Fruit fly (Drosophila melanogaster): ENCODE results near the gene CG8419.

CG8419 gene

DNA sequence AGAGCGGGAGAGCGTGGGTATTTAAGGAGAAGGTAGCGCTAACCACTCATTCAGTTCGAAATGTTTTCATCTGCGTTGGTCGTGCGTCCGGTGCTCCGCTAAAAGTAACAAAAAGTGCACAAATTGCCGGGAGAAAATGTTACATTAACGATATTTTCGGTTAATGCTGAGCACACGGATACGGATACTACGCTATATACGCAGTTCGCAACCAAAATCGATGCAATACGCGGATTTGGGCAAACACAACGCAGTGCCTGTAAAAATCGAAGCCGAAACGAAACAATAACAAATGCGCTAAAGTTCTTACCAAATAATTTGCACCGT lies 43.0 kb upstream of the CG8419 start, which contains the start of gene Piezo:
TSS of gene Piezo (plus strand) at position 49 of the 327 bp plus-strand sequence.
- TF ChIP-seq CG5204 (GFP tag; optimal IDR thresholded peaks at IDR 0.05) (no peak), tj (GFP tag; optimal IDR thresholded peaks at IDR 0.05) (peak; percentile 65), kay (GFP tag; ENCODE audit: borderline replicate concordance) (no peak), Crg-1 (GFP tag; optimal IDR thresholded peaks at IDR 0.05) (no peak), bab1 (GFP tag; optimal IDR thresholded peaks at IDR 0.05) (no peak), Mnt (GFP tag; optimal IDR thresholded peaks at IDR 0.05) (peak; percentile 61), CG11617 (GFP tag; optimal IDR thresholded peaks at IDR 0.05) (no peak), cic (GFP tag; optimal IDR thresholded peaks at IDR 0.05) (peak; percentile 5)

DNA sequence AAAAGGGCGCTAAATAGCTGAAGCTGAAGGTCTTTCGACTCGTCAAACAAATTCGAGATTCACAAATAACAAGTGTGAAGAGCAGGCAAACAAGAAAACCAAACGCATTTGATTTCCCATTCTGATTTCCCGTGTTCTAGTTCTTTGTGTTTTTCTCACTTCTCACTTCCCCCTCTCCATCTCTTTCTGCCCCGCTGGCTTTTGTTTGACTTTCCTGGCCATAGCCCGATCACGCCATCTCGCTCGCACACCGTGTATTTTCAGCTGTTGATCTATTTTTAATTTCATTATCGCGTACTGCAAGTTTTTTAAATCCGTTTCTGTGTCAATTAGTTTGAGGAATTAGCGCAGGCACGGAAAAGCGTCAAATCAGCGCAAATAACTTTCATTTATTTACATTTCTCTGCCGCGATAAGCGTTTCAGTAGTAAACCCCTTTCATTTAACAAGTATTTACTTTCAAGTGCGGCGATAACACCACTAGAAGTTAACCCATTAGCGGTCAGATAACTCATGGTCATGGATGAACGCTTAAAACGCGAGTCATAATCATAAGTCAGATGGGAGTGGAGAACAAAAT lies 42.3 kb upstream of the CG8419 start:
- peak; percentile 33 for TF ChIP-seq CG5204 (GFP tag; optimal IDR thresholded peaks at IDR 0.05)
- peak; percentile 51 for TF ChIP-seq CG11617 (GFP tag; optimal IDR thresholded peaks at IDR 0.05)
- TF ChIP-seq ovo (GFP tag; optimal IDR thresholded peaks at IDR 0.05), result no peak
- no peak for TF ChIP-seq kay (GFP tag; ENCODE audit: borderline replicate concordance)
- TF ChIP-seq CG1620 (GFP tag; optimal IDR thresholded peaks at IDR 0.05), result no peak
- peak; percentile 40 for TF ChIP-seq Mnt (GFP tag; optimal IDR thresholded peaks at IDR 0.05)
- TF ChIP-seq CG14711 (tag; optimal IDR thresholded peaks at IDR 0.05), result no peak
- TF ChIP-seq CG33017 (tag; optimal IDR thresholded peaks at IDR 0.05), result peak; percentile 61
- TF ChIP-seq Crg-1 (GFP tag; optimal IDR thresholded peaks at IDR 0.05), result peak; percentile 43
- peak; percentile 34 for TF ChIP-seq Hr96 (GFP tag; optimal IDR thresholded peaks at IDR 0.05)
- TF ChIP-seq pad (GFP tag; optimal IDR thresholded peaks at IDR 0.05), result peak; percentile 25
- TF ChIP-seq CG7045 (GFP tag; optimal IDR thresholded peaks at IDR 0.05), result peak; percentile 70
- TF ChIP-seq tj (GFP tag; optimal IDR thresholded peaks at IDR 0.05), result peak; percentile 58
- peak; percentile 33 for TF ChIP-seq bab1 (GFP tag; optimal IDR thresholded peaks at IDR 0.05)
- TF ChIP-seq CG12768 (GFP tag; optimal IDR thresholded peaks at IDR 0.05), result peak; percentile 78
- TF ChIP-seq toe (GFP tag; optimal IDR thresholded peaks at IDR 0.05), result peak; percentile 43
- no peak for TF ChIP-seq Clk (GFP tag; optimal IDR thresholded peaks at IDR 0.05)
- TF ChIP-seq CG7101 (tag; optimal IDR thresholded peaks at IDR 0.05), result peak; percentile 38
- no peak for TF ChIP-seq cnc (optimal IDR thresholded peaks at IDR 0.05)
- peak; percentile 88 for TF ChIP-seq cic (GFP tag; optimal IDR thresholded peaks at IDR 0.05)

DNA sequence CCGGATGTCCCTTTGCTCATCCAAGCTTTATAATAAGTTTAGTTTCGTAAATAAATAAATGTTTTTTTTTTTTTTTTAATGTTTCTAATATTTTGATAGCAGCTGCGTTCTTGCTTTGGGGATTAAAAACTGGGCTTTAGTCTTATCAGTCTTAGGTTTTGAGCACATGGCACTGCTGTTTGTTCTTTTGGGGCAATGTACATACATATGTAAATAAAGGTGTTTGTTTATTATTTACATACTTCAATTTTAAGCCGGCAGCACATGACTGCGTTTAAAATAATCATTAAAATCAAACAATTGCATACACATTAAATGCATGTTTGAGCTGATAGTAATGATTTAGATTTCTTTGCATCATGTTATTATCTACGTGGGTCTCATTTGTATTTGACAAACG lies 41.8 kb upstream of the CG8419 start:
- TF ChIP-seq cnc (optimal IDR thresholded peaks at IDR 0.05), result no peak
- TF ChIP-seq kay (GFP tag; ENCODE audit: borderline replicate concordance), result peak; percentile 24

DNA sequence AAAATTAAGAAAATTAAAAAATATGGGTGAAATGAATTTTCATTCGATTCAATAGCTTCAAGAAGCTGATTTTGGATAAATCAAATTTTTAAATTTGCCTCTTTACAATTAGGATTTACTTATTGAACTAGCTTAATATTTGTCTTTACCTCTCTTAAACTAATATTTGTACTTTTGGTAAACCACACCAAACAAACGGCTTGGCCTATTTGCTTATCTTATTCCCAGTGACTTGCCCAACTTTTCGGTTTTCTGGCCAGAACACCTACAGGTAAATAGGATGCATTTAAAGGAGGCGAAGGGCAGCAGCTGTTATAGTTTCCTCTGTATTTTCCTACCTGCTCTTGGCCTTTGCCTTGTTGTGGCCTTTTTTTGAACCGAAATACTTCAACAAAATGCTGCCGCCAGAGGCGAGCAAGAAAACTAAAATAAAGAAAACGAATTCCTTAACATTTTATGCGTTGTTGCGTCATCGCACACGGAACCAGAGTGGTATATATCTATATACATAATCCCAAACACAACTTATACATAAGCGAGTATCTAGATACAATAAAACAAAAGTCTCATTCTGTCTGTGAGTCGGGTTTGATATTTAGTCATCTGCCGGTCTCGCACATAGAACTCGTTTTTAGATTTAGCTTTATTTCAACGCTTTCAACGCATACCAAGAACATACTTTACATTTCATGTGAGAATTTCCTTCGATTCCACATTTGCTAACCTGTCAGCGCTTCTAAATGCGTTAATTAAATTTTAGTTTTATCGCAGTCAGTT lies 40.0 kb upstream of the CG8419 start:
- TF ChIP-seq CG12768 (GFP tag; optimal IDR thresholded peaks at IDR 0.05) (no peak), Clk (GFP tag; optimal IDR thresholded peaks at IDR 0.05) (no peak), toe (GFP tag; optimal IDR thresholded peaks at IDR 0.05) (no peak), kay (GFP tag; ENCODE audit: borderline replicate concordance) (peak; percentile 19), pad (GFP tag; optimal IDR thresholded peaks at IDR 0.05) (no peak), Mnt (GFP tag; optimal IDR thresholded peaks at IDR 0.05) (no peak)

DNA sequence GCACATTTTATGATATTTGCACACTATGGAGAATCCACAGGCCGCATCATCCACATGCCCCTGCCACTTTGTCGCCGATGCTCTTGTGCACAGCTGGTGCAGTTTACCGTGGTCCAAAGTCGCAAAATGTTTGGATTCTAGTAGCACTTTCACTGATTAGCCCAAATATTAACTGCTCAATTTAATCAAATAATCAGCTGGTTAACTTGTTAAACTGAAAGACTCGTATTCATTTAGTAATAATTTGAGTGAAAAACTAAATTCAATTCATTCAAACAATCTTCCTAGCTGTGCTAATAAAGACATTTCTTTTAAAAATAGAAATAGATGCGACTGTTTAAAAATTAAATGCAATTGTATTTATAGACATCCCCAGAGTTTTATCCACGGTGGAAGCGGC lies 37.9 kb upstream of the CG8419 start:
- no peak for TF ChIP-seq CG12768 (GFP tag; optimal IDR thresholded peaks at IDR 0.05)
- no peak for TF ChIP-seq pad (GFP tag; optimal IDR thresholded peaks at IDR 0.05)
- TF ChIP-seq cic (GFP tag; optimal IDR thresholded peaks at IDR 0.05), result no peak
- TF ChIP-seq CG7101 (tag; optimal IDR thresholded peaks at IDR 0.05), result no peak
- no peak for TF ChIP-seq cnc (optimal IDR thresholded peaks at IDR 0.05)
- no peak for TF ChIP-seq CG33017 (tag; optimal IDR thresholded peaks at IDR 0.05)
- TF ChIP-seq CG11617 (GFP tag; optimal IDR thresholded peaks at IDR 0.05), result no peak
- no peak for TF ChIP-seq CG5204 (GFP tag; optimal IDR thresholded peaks at IDR 0.05)
- TF ChIP-seq kay (GFP tag; ENCODE audit: borderline replicate concordance), result no peak
- TF ChIP-seq Mnt (GFP tag; optimal IDR thresholded peaks at IDR 0.05), result no peak
- TF ChIP-seq toe (GFP tag; optimal IDR thresholded peaks at IDR 0.05), result no peak
- TF ChIP-seq CG1620 (GFP tag; optimal IDR thresholded peaks at IDR 0.05), result no peak
- TF ChIP-seq CG14711 (tag; optimal IDR thresholded peaks at IDR 0.05), result no peak
- no peak for TF ChIP-seq bab1 (GFP tag; optimal IDR thresholded peaks at IDR 0.05)
- no peak for TF ChIP-seq CG7045 (GFP tag; optimal IDR thresholded peaks at IDR 0.05)
- no peak for TF ChIP-seq ovo (GFP tag; optimal IDR thresholded peaks at IDR 0.05)
- no peak for TF ChIP-seq Crg-1 (GFP tag; optimal IDR thresholded peaks at IDR 0.05)

DNA sequence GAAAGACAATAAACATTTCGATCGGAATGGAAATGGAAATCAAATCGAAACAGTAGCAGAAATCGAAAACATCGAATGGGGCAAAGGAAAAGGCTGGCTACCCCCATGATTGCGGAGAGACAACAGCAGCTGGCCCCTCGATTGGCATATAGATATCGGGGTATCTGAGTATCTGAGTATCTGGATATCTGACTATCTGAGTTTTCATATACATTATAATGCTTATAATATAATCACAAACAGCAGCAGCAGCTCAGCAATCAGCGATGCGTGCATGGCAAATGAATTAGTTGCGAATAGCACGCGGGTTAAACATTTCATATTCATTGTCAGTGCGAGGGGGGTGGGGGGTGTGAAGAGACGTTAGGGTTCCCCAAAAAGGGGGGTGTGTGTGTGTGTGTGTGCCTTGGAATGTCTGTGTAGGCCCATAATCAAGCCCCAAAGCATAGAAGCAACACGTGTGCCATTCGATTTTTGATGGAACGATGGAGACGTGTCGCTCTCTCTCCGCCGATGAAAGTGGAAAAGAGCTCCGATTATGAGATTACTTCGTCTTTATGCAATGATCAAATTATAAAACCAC lies 35.3 kb upstream of the CG8419 start:
- TF ChIP-seq CG1620 (GFP tag; optimal IDR thresholded peaks at IDR 0.05) (no peak), kay (GFP tag; ENCODE audit: borderline replicate concordance) (no peak)

DNA sequence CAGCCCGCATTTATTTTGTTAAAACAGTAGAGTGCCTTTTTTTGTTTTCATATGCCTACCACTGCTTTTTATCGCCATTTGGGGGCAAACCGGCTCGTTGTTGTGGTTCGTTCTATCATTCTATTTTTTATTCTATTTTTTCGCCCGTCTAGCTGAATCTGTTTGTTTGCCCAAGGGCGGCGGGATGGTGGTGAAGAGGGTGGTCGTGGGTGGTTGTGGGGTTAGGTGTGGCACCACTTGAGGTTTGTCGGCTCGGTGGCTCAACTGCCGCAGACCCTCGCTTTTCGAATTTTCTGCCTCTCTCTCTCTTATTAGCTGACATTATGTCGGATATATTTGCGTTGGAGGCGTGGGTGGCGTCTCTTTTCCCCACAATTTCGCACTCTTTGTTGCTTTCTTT lies 34.4 kb upstream of the CG8419 start:
- no peak for TF ChIP-seq Crg-1 (GFP tag; optimal IDR thresholded peaks at IDR 0.05)
- no peak for TF ChIP-seq tj (GFP tag; optimal IDR thresholded peaks at IDR 0.05)
- TF ChIP-seq CG33017 (tag; optimal IDR thresholded peaks at IDR 0.05), result no peak
- peak; percentile 37 for TF ChIP-seq CG12768 (GFP tag; optimal IDR thresholded peaks at IDR 0.05)
- no peak for TF ChIP-seq ovo (GFP tag; optimal IDR thresholded peaks at IDR 0.05)
- peak; percentile 6 for TF ChIP-seq cic (GFP tag; optimal IDR thresholded peaks at IDR 0.05)
- TF ChIP-seq kay (GFP tag; ENCODE audit: borderline replicate concordance), result peak; percentile 30
